Worm (Caenorhabditis elegans): Measurements from ENCODE around the gene F02H6.7.
"Not testable (repeated sequence)": the region's sequence is repeated elsewhere in the genome, so short reads cannot be mapped to it uniquely, and the experiment has no call there.

DNA sequence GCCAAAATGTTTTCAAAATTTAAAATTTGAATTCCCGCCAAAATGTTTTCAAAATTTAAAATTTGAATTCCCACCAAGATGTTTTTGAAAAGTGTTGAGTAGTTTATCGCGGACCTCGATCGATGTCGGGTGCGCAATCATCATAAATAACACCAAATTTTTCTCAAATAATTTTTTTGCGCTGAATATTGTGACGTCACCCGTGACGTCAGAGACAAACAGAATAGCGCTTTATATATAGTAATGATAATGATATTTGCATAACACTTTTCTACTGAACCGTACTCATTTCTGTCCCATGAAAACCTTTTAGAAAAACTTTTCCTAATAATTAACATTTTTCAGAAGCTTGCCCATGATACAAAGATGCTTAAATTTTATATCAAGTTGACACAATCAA lies 9.4 kb downstream of the F02H6.7 start:
- not testable (repeated sequence) for TF ChIP-seq elt-3 (tag; optimal IDR thresholded peaks at IDR 0.05); ztf-11 (tag; optimal IDR thresholded peaks at IDR 0.05); nhr-12 (tag; optimal IDR thresholded peaks at IDR 0.05); lin-32 (GFP tag; optimal IDR thresholded peaks at IDR 0.05); nhr-76 (tag; optimal IDR thresholded peaks at IDR 0.05); nhr-28 (tag; optimal IDR thresholded peaks at IDR 0.05); unc-62 (GFP tag; optimal IDR thresholded peaks at IDR 0.05); ham-2 (GFP tag; optimal IDR thresholded peaks at IDR 0.05); pha-4 (tag; optimal IDR thresholded peaks at IDR 0.05); mep-1 (tag; optimal IDR thresholded peaks at IDR 0.05); drap-1 (GFP tag; optimal IDR thresholded peaks at IDR 0.05); bed-3 (GFP tag; optimal IDR thresholded peaks at IDR 0.05); lin-13 (tag; optimal IDR thresholded peaks at IDR 0.05)
